Worm (Caenorhabditis elegans) whole organism, L4/young adult: ENCODE data around the gene ufl-1.

Source experiments
- W03F9.2 ChIP-seq: fragments of 150-350 bp; optimal IDR thresholded peaks from 2 replicates; lab custom pipeline; 2014; ENCODE audit warnings: missing biosample characterization, missing genetic modification characterization
- him-1 ChIP-seq: sonication (generic microtip); optimal IDR thresholded peaks from 2 replicates; lab custom pipeline; 2016; ENCODE audit warnings: missing genotype, missing genetic modification reagents, missing genetic modification characterization, missing compliant biosample characterization

DNA sequence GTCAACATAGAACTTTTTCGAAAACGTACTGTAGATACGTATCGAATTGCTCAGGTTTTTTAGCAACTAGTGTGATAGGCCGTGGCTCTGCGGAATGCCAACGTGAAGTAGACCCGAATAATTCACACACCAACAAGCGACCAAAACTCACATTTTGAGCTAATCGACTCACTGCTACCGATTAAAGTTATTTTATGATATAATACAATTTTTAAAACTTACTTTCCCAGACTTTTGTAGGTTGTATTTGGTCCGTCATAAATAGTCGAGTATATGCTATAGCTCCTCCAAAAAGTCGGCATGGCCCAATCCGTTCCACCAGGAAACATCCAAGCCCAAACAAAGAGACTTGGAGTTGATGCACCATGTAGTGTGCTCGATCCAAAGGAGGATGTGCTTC is 25.8 kb downstream of the ufl-1 start, which contains the start of gene C25A8.1:
- no peak for TF ChIP-seq him-1 (tag; lab: Kevin White, UChicago)
- no peak for TF ChIP-seq W03F9.2
